Fruit fly (Drosophila melanogaster) whole organism, embryonic: ENCODE data around the gene Muc14A.
A peak's percentile ranks its signal among the peaks of the same experiment; 100 is the strongest.

Source experiments
- Aef1 ChIP-seq: fragments of 200-800 bp; sonication (Bioruptor generic); IDR thresholded peaks from 3 replicates; pipeline ENCODE4 v1.3.6; 2022; ENCODE audit warnings: missing biosample characterization, missing genetic modification characterization
- Atf3 ChIP-seq: fragments of 200-800 bp; sonication (Bioruptor generic); optimal IDR thresholded peaks from 3 replicates; lab custom pipeline; 2016; ENCODE audit warnings: missing biosample characterization, missing genetic modification characterization
- CG11247 ChIP-seq: fragments of 200-800 bp; sonication (Bioruptor generic); IDR thresholded peaks from 2 replicates; pipeline ENCODE4 v1.3.6; 2022; ENCODE audit warnings: missing biosample characterization, missing genetic modification characterization
- CG12071 ChIP-seq: fragments of 200-800 bp; sonication (Bioruptor generic); optimal IDR thresholded peaks from 3 replicates; lab custom pipeline; 2018; ENCODE audit warnings: missing biosample characterization, mild to moderate bottlenecking, missing genetic modification characterization
- CG14710 ChIP-seq: fragments of 200-800 bp; sonication (Bioruptor generic); optimal IDR thresholded peaks from 3 replicates; lab custom pipeline; 2019; ENCODE audit warnings: missing biosample characterization, mild to moderate bottlenecking, missing genetic modification characterization, moderate library complexity
- CG15011 ChIP-seq: fragments of 200-800 bp; sonication (Bioruptor generic); optimal IDR thresholded peaks from 3 replicates; lab custom pipeline; 2018; ENCODE audit warnings: missing biosample characterization, mild to moderate bottlenecking, missing genetic modification characterization
- CG1647 ChIP-seq: fragments of 200-800 bp; sonication (Bioruptor generic); optimal IDR thresholded peaks from 3 replicates; lab custom pipeline; 2016; ENCODE audit warnings: missing biosample characterization, missing genetic modification characterization
- CG17385 ChIP-seq: fragments of 200-800 bp; sonication (Bioruptor generic); optimal IDR thresholded peaks from 3 replicates; lab custom pipeline; 2018; ENCODE audit warnings: missing biosample characterization, mild to moderate bottlenecking, missing genetic modification characterization
- CG33213 ChIP-seq: fragments of 200-800 bp; sonication (Bioruptor generic); optimal IDR thresholded peaks from 3 replicates; lab custom pipeline; 2016; ENCODE audit warnings: missing biosample characterization, missing genetic modification characterization
- CG3847 ChIP-seq: fragments of 200-800 bp; sonication (Bioruptor generic); IDR thresholded peaks from 2 replicates; pipeline ENCODE4 v1.3.6; 2022; ENCODE audit warnings: missing biosample characterization, missing genetic modification characterization
- CG3995 ChIP-seq: fragments of 200-800 bp; sonication (Bioruptor generic); optimal IDR thresholded peaks from 3 replicates; lab custom pipeline; 2016; ENCODE audit warnings: missing biosample characterization, missing genetic modification characterization
- CG42726 ChIP-seq: fragments of 200-800 bp; sonication (Bioruptor generic); IDR thresholded peaks from 2 replicates; pipeline ENCODE4 v1.3.6; 2022; ENCODE audit warnings: missing biosample characterization, missing genetic modification characterization; ENCODE audit not compliant: partially characterized antibody
- CG6175 ChIP-seq: fragments of 200-800 bp; sonication (Bioruptor generic); IDR thresholded peaks from 3 replicates; pipeline ENCODE4 v1.3.6; 2022; ENCODE audit warnings: missing biosample characterization, missing genetic modification characterization
- CG6272 ChIP-seq: fragments of 200-800 bp; sonication (Bioruptor generic); IDR thresholded peaks from 2 replicates; pipeline ENCODE4 v1.3.6; 2022; ENCODE audit warnings: missing biosample characterization, missing genetic modification characterization
- CG8924 ChIP-seq: fragments of 200-800 bp; optimal IDR thresholded peaks from 3 replicates; lab custom pipeline; 2019; ENCODE audit warnings: missing biosample characterization, mild to moderate bottlenecking, missing genetic modification characterization, moderate library complexity
- CG9437 ChIP-seq: fragments of 200-800 bp; sonication (Bioruptor generic); optimal IDR thresholded peaks from 2 replicates; lab custom pipeline; 2018; ENCODE audit warnings: missing biosample characterization, mild to moderate bottlenecking, missing genetic modification characterization
- CG9727 ChIP-seq: fragments of 200-800 bp; sonication (Bioruptor generic); optimal IDR thresholded peaks from 3 replicates; lab custom pipeline; 2017; ENCODE audit warnings: missing biosample characterization, mild to moderate bottlenecking, missing genetic modification characterization
- CG9797 ChIP-seq: fragments of 200-800 bp; sonication (Bioruptor generic); optimal IDR thresholded peaks from 3 replicates; lab custom pipeline; 2018; ENCODE audit warnings: missing biosample characterization, mild to moderate bottlenecking, missing genetic modification characterization
- CG9817 ChIP-seq: fragments of 200-800 bp; sonication (Bioruptor generic); optimal IDR thresholded peaks from 2 replicates; lab custom pipeline; 2018; ENCODE audit warnings: missing biosample characterization, mild to moderate bottlenecking, missing genetic modification characterization, moderate library complexity
- Chrac-16 ChIP-seq: fragments of 200-800 bp; sonication (Bioruptor generic); optimal IDR thresholded peaks from 3 replicates; lab custom pipeline; 2016; ENCODE audit warnings: missing biosample characterization, missing genetic modification characterization
- Dbx ChIP-seq: fragments of 200-800 bp; sonication (Bioruptor generic); IDR thresholded peaks from 3 replicates; pipeline ENCODE4 v1.3.6; 2022; ENCODE audit warnings: missing biosample characterization, missing genetic modification characterization
- Dip3 ChIP-seq: fragments of 200-800 bp; sonication (Bioruptor generic); optimal IDR thresholded peaks from 3 replicates; lab custom pipeline; 2016; ENCODE audit warnings: missing biosample characterization, missing genetic modification characterization
- Fer3 ChIP-seq: fragments of 200-800 bp; sonication (Bioruptor generic); optimal IDR thresholded peaks from 2 replicates; lab custom pipeline; 2018; ENCODE audit warnings: missing biosample characterization, mild to moderate bottlenecking, missing genetic modification characterization, moderate library complexity
- HmgD ChIP-seq: fragments of 200-800 bp; sonication (Bioruptor generic); optimal IDR thresholded peaks from 3 replicates; lab custom pipeline; 2016; ENCODE audit warnings: missing biosample characterization, missing genetic modification characterization
- Hmr ChIP-seq: fragments of 200-800 bp; sonication (Bioruptor generic); optimal IDR thresholded peaks from 3 replicates; lab custom pipeline; 2017; ENCODE audit warnings: mild to moderate bottlenecking, missing biosample characterization, missing genetic modification reagents, missing genetic modification characterization
- Hmx ChIP-seq: fragments of 200-800 bp; sonication (Bioruptor generic); optimal IDR thresholded peaks from 2 replicates; lab custom pipeline; 2016; ENCODE audit warnings: missing biosample characterization, missing genetic modification characterization
- Ptx1 ChIP-seq: fragments of 200-800 bp; sonication (Bioruptor generic); IDR thresholded peaks from 2 replicates; pipeline ENCODE4 v1.3.6; 2022; ENCODE audit warnings: missing biosample characterization, missing genetic modification characterization
- Rfx ChIP-seq: fragments of 200-800 bp; sonication (Bioruptor generic); IDR thresholded peaks from 2 replicates; pipeline ENCODE4 v1.3.6; 2022; ENCODE audit warnings: missing biosample characterization, missing genetic modification characterization
- Taf1 ChIP-seq: fragments of 200-800 bp; sonication (Bioruptor generic); IDR thresholded peaks from 2 replicates; pipeline ENCODE4 v1.3.6; 2022; ENCODE audit warnings: missing biosample characterization, missing genetic modification characterization
- br ChIP-seq: fragments of >200 bp; optimal IDR thresholded peaks from 2 replicates; lab custom pipeline; 2017
- dimm ChIP-seq: fragments of 200-800 bp; sonication (Bioruptor generic); IDR thresholded peaks from 2 replicates; pipeline ENCODE4 v1.3.6; 2022; ENCODE audit warnings: missing biosample characterization, missing genetic modification characterization
- dmrt99B ChIP-seq: fragments of 200-800 bp; sonication (Bioruptor generic); optimal IDR thresholded peaks from 2 replicates; lab custom pipeline; 2018; ENCODE audit warnings: missing biosample characterization, mild to moderate bottlenecking, missing genetic modification characterization, moderate library complexity
- fru ChIP-seq: fragments of >200 bp; optimal IDR thresholded peaks from 2 replicates; lab custom pipeline; 2017
- ftz-f1 ChIP-seq: fragments of 200-800 bp; sonication (Bioruptor generic); optimal IDR thresholded peaks from 2 replicates; lab custom pipeline; 2016; ENCODE audit warnings: missing biosample characterization, missing genetic modification characterization
- grau ChIP-seq: fragments of 200-800 bp; optimal IDR thresholded peaks from 3 replicates; lab custom pipeline; 2019; ENCODE audit warnings: missing biosample characterization, mild to moderate bottlenecking, missing genetic modification characterization, moderate library complexity
- grn ChIP-seq: fragments of 200-800 bp; sonication (Bioruptor generic); optimal IDR thresholded peaks from 3 replicates; lab custom pipeline; 2017; ENCODE audit warnings: missing biosample characterization, missing genetic modification characterization
- h ChIP-seq: fragments of >200 bp; optimal IDR thresholded peaks from 2 replicates; lab custom pipeline; 2017
- insv ChIP-seq, 2 experiments: fragments of 200-800 bp; sonication (Bioruptor generic); optimal IDR thresholded peaks; 3 replicates each; lab custom pipeline; 2016 to 2018; ENCODE audit warnings: missing biosample characterization in 2 of 2, missing genetic modification characterization in 2 of 2
- jing ChIP-seq: fragments of 200-800 bp; sonication (Bioruptor generic); optimal IDR thresholded peaks from 2 replicates; lab custom pipeline; 2018; ENCODE audit warnings: missing biosample characterization, mild to moderate bottlenecking, missing genetic modification characterization
- lbe ChIP-seq: fragments of 200-800 bp; sonication (Bioruptor generic); optimal IDR thresholded peaks from 2 replicates; lab custom pipeline; 2016; ENCODE audit warnings: missing biosample characterization, mild to moderate bottlenecking, missing genetic modification characterization
- otp ChIP-seq: fragments of 200-800 bp; sonication (Bioruptor generic); IDR thresholded peaks from 3 replicates; pipeline ENCODE4, ENCODE4 v1.3.6; 2022; ENCODE audit warnings: missing biosample characterization, missing genetic modification characterization
- pfk ChIP-seq: fragments of 200-800 bp; sonication (Bioruptor generic); optimal IDR thresholded peaks from 2 replicates; lab custom pipeline; 2018; ENCODE audit warnings: missing biosample characterization, mild to moderate bottlenecking, missing genetic modification characterization, moderate library complexity
- pho ChIP-seq: fragments of 200-800 bp; sonication (Bioruptor generic); optimal IDR thresholded peaks from 2 replicates; lab custom pipeline; 2016; ENCODE audit warnings: missing biosample characterization, missing genetic modification characterization
- row ChIP-seq: fragments of 200-800 bp; sonication (Bioruptor generic); IDR thresholded peaks from 3 replicates; pipeline ENCODE4 v1.3.6; 2022; ENCODE audit warnings: missing biosample characterization, missing genetic modification characterization
- shn ChIP-seq: fragments of 200-800 bp; sonication (Bioruptor generic); optimal IDR thresholded peaks from 3 replicates; lab custom pipeline; 2016; ENCODE audit warnings: missing biosample characterization, missing genetic modification characterization
- slbo ChIP-seq: fragments of 200-800 bp; sonication (Bioruptor generic); IDR thresholded peaks from 2 replicates; pipeline ENCODE4 v1.3.6; 2022; ENCODE audit warnings: missing biosample characterization, missing genetic modification characterization
- sob ChIP-seq: fragments of 200-800 bp; sonication (Bioruptor generic); IDR thresholded peaks from 2 replicates; pipeline ENCODE4 v1.3.6; 2022; ENCODE audit warnings: missing biosample characterization, missing genetic modification characterization
- stc ChIP-seq: fragments of 200-800 bp; sonication (Bioruptor generic); IDR thresholded peaks from 2 replicates; pipeline ENCODE4 v1.3.6; 2022; ENCODE audit warnings: missing biosample characterization, missing genetic modification characterization
- ttk ChIP-seq: fragments of 200-800 bp; sonication (Bioruptor generic); IDR thresholded peaks from 2 replicates; pipeline ENCODE4 v2.1.2; 2022; ENCODE audit warnings: missing biosample characterization, missing genetic modification characterization
- usp ChIP-seq: fragments of >200 bp; optimal IDR thresholded peaks from 2 replicates; lab custom pipeline; 2017; ENCODE audit warnings: missing biosample characterization, missing genetic modification characterization
- vvl ChIP-seq: fragments of 200-800 bp; sonication (Bioruptor generic); IDR thresholded peaks from 2 replicates; pipeline ENCODE4 v1.3.6; 2022; ENCODE audit warnings: missing biosample characterization, missing genetic modification characterization

Gene Muc14A

DNA sequence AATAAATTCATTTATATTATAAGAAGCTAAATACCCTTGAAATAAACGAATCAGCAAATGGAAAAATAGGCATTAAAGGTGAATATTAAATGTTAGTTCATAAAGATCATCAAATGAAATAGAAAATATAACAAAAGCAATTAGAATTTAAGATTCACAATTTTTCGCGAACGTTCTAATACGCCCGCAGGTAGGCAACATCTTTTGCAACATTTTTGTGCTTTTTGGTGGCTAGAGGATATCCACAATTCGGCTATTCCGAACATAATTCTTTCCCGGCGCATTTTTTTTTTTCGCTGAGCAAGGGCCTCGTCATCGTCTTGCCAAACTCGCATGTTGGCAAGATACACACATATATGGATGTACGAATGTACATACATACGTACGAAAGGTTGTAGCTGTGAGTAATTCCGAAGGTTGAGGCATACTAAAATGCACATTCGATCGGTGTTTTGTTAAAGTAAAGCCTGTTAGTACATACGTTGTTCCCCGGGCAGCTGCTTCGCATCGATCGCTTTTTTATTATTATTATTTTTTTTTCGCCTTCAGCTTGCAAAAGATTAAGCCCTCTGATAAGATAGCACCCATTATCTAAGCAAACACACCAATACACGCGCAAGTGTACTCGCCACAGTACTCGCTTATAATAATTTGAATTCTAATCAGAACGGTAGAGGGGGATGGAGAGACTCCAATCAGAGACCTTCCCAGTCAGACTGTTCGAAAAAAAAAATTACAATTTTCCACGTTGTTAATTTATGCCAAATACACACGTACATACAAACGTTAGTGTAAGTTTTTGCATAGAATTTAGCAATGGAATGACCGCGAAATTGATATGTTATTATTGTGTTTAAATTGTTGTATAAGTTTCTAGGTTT lies 93.7 kb downstream of the Muc14A start (continued):
- TF ChIP-seq sob (GFP tag; lab: Robert Waterston, UW) (0 out of 2 replicates have a peak, but pooled peaks have one; percentile 31), dmrt99B (tag; lab: Kevin White, UChicago) (peak; percentile 14), pho (GFP tag; lab: Kevin White, UChicago) (peak; percentile 0), insv (GFP tag; optimal IDR thresholded peaks at IDR 0.05; lab: Kevin White, UChicago) (peak; percentile 34 to 92), ttk (GFP tag; lab: Robert Waterston, UW) (no peak), CG15011 (GFP tag; lab: Kevin White, UChicago) (no peak), h (lab: Kevin White, UChicago) (no peak), shn (no peak), vvl (GFP tag; lab: Robert Waterston, UW) (0 out of 2 replicates have a peak, but pooled peaks have one; percentile 13), usp (GFP tag; lab: Kevin White, UChicago) (no peak), ftz-f1 (GFP tag; lab: Kevin White, UChicago) (no peak), CG9437 (GFP tag; lab: Kevin White, UChicago) (no peak), Taf1 (no peak), CG9817 (tag; lab: Kevin White, UChicago) (peak; percentile 15), stc (0 out of 2 replicates have a peak, but pooled peaks have one; percentile 11), row (GFP tag; lab: Robert Waterston, UW) (peak; percentile 66), CG6175 (no peak), CG17385 (GFP tag; lab: Kevin White, UChicago) (no peak), Fer3 (tag; lab: Kevin White, UChicago) (peak; percentile 2), Atf3 (GFP tag; lab: Kevin White, UChicago) (no peak), CG9797 (GFP tag; lab: Kevin White, UChicago) (no peak), Hmx (GFP tag; lab: Kevin White, UChicago) (peak; percentile 15), fru (lab: Kevin White, UChicago) (no peak), dimm (GFP tag; lab: Robert Waterston, UW) (no peak), Rfx (peak; percentile 57; the same call in 1 of the 2 replicates), br (lab: Kevin White, UChicago) (no peak), Hmr (GFP tag; lab: Kevin White, UChicago) (peak; percentile 50), Dip3 (GFP tag; lab: Kevin White, UChicago) (peak; percentile 51), CG3847 (GFP tag; lab: Robert Waterston, UW) (0 out of 2 replicates have a peak, but pooled peaks have one; percentile 23), HmgD (GFP tag; lab: Kevin White, UChicago) (no peak), CG12071 (GFP tag; lab: Kevin White, UChicago) (no peak), Ptx1 (GFP tag; lab: Robert Waterston, UW) (no peak), Chrac-16 (peak; percentile 14), CG6272 (GFP tag; lab: Robert Waterston, UW) (no peak), CG42726 (no peak), CG9727 (peak; percentile 33), CG3995 (GFP tag; lab: Kevin White, UChicago) (no peak), grau (tag; lab: Kevin White, UChicago) (peak; percentile 45), CG11247 (no peak), pfk (GFP tag; lab: Kevin White, UChicago) (no peak), Dbx (peak; percentile 66; the same call in 1 of the 3 replicates), CG33213 (GFP tag; lab: Kevin White, UChicago) (no peak), jing (no peak), slbo (GFP tag; lab: Robert Waterston, UW) (peak; percentile 63), CG14710 (tag; lab: Kevin White, UChicago) (no peak), lbe (peak; percentile 30), Aef1 (GFP tag; lab: Robert Waterston, UW) (peak; percentile 41; the same call in 2 of the 3 replicates), otp (no peak), CG1647 (GFP tag; lab: Kevin White, UChicago) (no peak), grn (GFP tag; lab: Kevin White, UChicago) (peak; percentile 40), CG8924 (tag; lab: Kevin White, UChicago) (no peak)
